Fruit fly (Drosophila melanogaster): Measurements from ENCODE around the gene CG31668.

Gene CG31668

dm6 chr2L:2221649-2222150 lies 15.7 kb upstream of the CG31668 start (continued):
- TF ChIP-seq CG17829 (tag; optimal IDR thresholded peaks at IDR 0.05), result peak; percentile 95
- TF ChIP-seq nom (GFP tag; optimal IDR thresholded peaks at IDR 0.05), result peak; percentile 96
- peak; percentile 96 for TF ChIP-seq Bteb2 (GFP tag; optimal IDR thresholded peaks at IDR 0.05)
- TF ChIP-seq eve (GFP tag; optimal IDR thresholded peaks at IDR 0.05), result peak in 1 of 2 experiments; percentile 4
- TF ChIP-seq tup (GFP tag; optimal IDR thresholded peaks at IDR 0.05), result peak; percentile 90
- no peak for TF ChIP-seq cg (GFP tag; optimal IDR thresholded peaks at IDR 0.05)
- TF ChIP-seq Dad (GFP tag; optimal IDR thresholded peaks at IDR 0.05), result peak; percentile 92
- peak; percentile 94 for TF ChIP-seq CG12104 (GFP tag; optimal IDR thresholded peaks at IDR 0.05)
- peak; percentile 91 for TF ChIP-seq emc (GFP tag; optimal IDR thresholded peaks at IDR 0.05)
- no peak for TF ChIP-seq mld (GFP tag; IDR thresholded peaks at IDR 0.05; ENCODE audit: partially characterized antibody)
- TF ChIP-seq dan (GFP tag; IDR thresholded peaks at IDR 0.05), result peak; percentile 85
- TF ChIP-seq CG11695 (GFP tag; IDR thresholded peaks at IDR 0.05), result peak; percentile 98
- peak; percentile 97 for TF ChIP-seq Meics (GFP tag; optimal IDR thresholded peaks at IDR 0.05)
- peak; percentile 94 for TF ChIP-seq CG16815 (GFP tag; optimal IDR thresholded peaks at IDR 0.05)
- no peak for TF ChIP-seq CG34224 (GFP tag; IDR thresholded peaks at IDR 0.05; ENCODE audit: partially characterized antibody)
- peak; percentile 75 for TF ChIP-seq CG8359 (GFP tag; optimal IDR thresholded peaks at IDR 0.05; ENCODE audit: borderline replicate concordance)
- TF ChIP-seq Adf1 (GFP tag; IDR thresholded peaks at IDR 0.05), result peak; percentile 87
- TF ChIP-seq CG4707 (GFP tag; optimal IDR thresholded peaks at IDR 0.05), result peak; percentile 84
- peak; percentile 98 for TF ChIP-seq CrebB (tag; optimal IDR thresholded peaks at IDR 0.05)
- TF ChIP-seq CG2129 (GFP tag; IDR thresholded peaks at IDR 0.05; ENCODE audit: partially characterized antibody), result no peak
- TF ChIP-seq CG8478 (optimal IDR thresholded peaks at IDR 0.05), result no peak
- TF ChIP-seq org-1 (GFP tag; optimal IDR thresholded peaks at IDR 0.05), result peak; percentile 96
- peak; percentile 95 for TF ChIP-seq Xbp1 (GFP tag; optimal IDR thresholded peaks at IDR 0.05)
- peak; percentile 79 for TF ChIP-seq Deaf1 (tag; optimal IDR thresholded peaks at IDR 0.05)
- TF ChIP-seq Lpt (GFP tag; optimal IDR thresholded peaks at IDR 0.05), result no peak
- peak; percentile 91 for TF ChIP-seq croc (GFP tag; conservative IDR thresholded peaks at IDR 0.05)
- TF ChIP-seq CG4328 (GFP tag; optimal IDR thresholded peaks at IDR 0.05), result peak; percentile 79
- peak; percentile 91 for TF ChIP-seq CG18011 (GFP tag; optimal IDR thresholded peaks at IDR 0.05)
- TF ChIP-seq fru (optimal IDR thresholded peaks at IDR 0.05), result no peak
- peak; percentile 84 for TF ChIP-seq sima (GFP tag; optimal IDR thresholded peaks at IDR 0.05)
- TF ChIP-seq Ada2b (GFP tag; IDR thresholded peaks at IDR 0.05), result peak; percentile 98
- TF ChIP-seq CG9932 (GFP tag; IDR thresholded peaks at IDR 0.05), result peak; percentile 99
- TF ChIP-seq Oli (tag; optimal IDR thresholded peaks at IDR 0.05), result peak; percentile 96
- TF ChIP-seq Taf1 (GFP tag; IDR thresholded peaks at IDR 0.05), result peak; percentile 95
- peak; percentile 66 for TF ChIP-seq YL-1 (GFP tag; optimal IDR thresholded peaks at IDR 0.05)
- TF ChIP-seq pan (optimal IDR thresholded peaks at IDR 0.05), result no peak
- peak in 1 of 2 experiments; percentile 98 for TF ChIP-seq pan (GFP tag; optimal IDR thresholded peaks at IDR 0.05 in 1 of 2, IDR thresholded peaks at IDR 0.05 in 1 of 2)
- TF ChIP-seq Spps (tag; optimal IDR thresholded peaks at IDR 0.05), result peak; percentile 85
- TF ChIP-seq CG2678 (tag; optimal IDR thresholded peaks at IDR 0.05), result peak; percentile 98
- TF ChIP-seq CG15479 (GFP tag; optimal IDR thresholded peaks at IDR 0.05), result peak; percentile 75
- TF ChIP-seq tin (GFP tag; optimal IDR thresholded peaks at IDR 0.05), result peak; percentile 93
- TF ChIP-seq salm (tag; optimal IDR thresholded peaks at IDR 0.05), result peak; percentile 93
- TF ChIP-seq GATAe (GFP tag; conservative IDR thresholded peaks at IDR 0.05), result peak; percentile 84
- TF ChIP-seq ttk (GFP tag; IDR thresholded peaks at IDR 0.05), result peak; percentile 98
- peak; percentile 95 for TF ChIP-seq chif (GFP tag; optimal IDR thresholded peaks at IDR 0.05)
- peak; percentile 92 for TF ChIP-seq eyg (GFP tag; optimal IDR thresholded peaks at IDR 0.05)
- TF ChIP-seq Awh (GFP tag; IDR thresholded peaks at IDR 0.05), result peak; percentile 97
- peak; percentile 99 for TF ChIP-seq Hmr (GFP tag; optimal IDR thresholded peaks at IDR 0.05)
- TF ChIP-seq Dbx (GFP tag; IDR thresholded peaks at IDR 0.05), result peak; percentile 98
- TF ChIP-seq Lhr (GFP tag; optimal IDR thresholded peaks at IDR 0.05), result peak; percentile 84
- peak; percentile 86 for TF ChIP-seq CG4282 (GFP tag; optimal IDR thresholded peaks at IDR 0.05)
